Worm (Caenorhabditis elegans) whole organism, L3 larva: ENCODE measurements around the gene nmr-2.

ENCODE experiments used
- ceh-16 ChIP-seq: sonication (generic microtip); optimal IDR thresholded peaks from 2 replicates; lab custom pipeline; 2017; ENCODE audit warnings: missing biosample characterization, missing genetic modification characterization
- ceh-28 ChIP-seq: fragments of 150-350 bp; optimal IDR thresholded peaks from 2 replicates; lab custom pipeline; 2014; ENCODE audit warnings: missing biosample characterization, missing genetic modification reagents, missing genetic modification characterization
- ceh-82 ChIP-seq: fragments of 150-350 bp; optimal IDR thresholded peaks from 2 replicates; lab custom pipeline; 2014; ENCODE audit warnings: missing biosample characterization, missing genetic modification characterization
- egl-27 ChIP-seq: sonication (generic microtip); optimal IDR thresholded peaks from 4 replicates; lab custom pipeline; 2017; ENCODE audit warnings: missing biosample characterization, missing genetic modification reagents, missing genetic modification characterization
- elt-1 ChIP-seq: fragments of 150-350 bp; optimal IDR thresholded peaks from 2 replicates; lab custom pipeline; 2014; ENCODE audit warnings: missing biosample characterization, missing genetic modification characterization
- fkh-2 ChIP-seq: fragments of 150-350 bp; optimal IDR thresholded peaks from 2 replicates; lab custom pipeline; 2014; ENCODE audit warnings: missing biosample characterization, missing genetic modification reagents, missing genetic modification characterization
- fos-1 ChIP-seq: fragments of 150-350 bp; optimal IDR thresholded peaks from 2 replicates; lab custom pipeline; 2014; ENCODE audit warnings: missing biosample characterization, missing genetic modification characterization
- lin-39 ChIP-seq: fragments of 150-350 bp; optimal IDR thresholded peaks from 2 replicates; lab custom pipeline; 2018; ENCODE audit warnings: missing biosample characterization, missing genetic modification reagents, missing genetic modification characterization
- nhr-12 ChIP-seq: fragments of 150-350 bp; optimal IDR thresholded peaks from 2 replicates; lab custom pipeline; 2014; ENCODE audit warnings: missing biosample characterization, missing genetic modification characterization
- nhr-25 ChIP-seq: sonication (generic microtip); optimal IDR thresholded peaks from 2 replicates; lab custom pipeline; 2017; ENCODE audit warnings: missing biosample characterization, missing genetic modification characterization
- nhr-28 ChIP-seq: fragments of 150-350 bp; optimal IDR thresholded peaks from 2 replicates; lab custom pipeline; 2014; ENCODE audit warnings: missing biosample characterization, missing genetic modification characterization
- skn-1 ChIP-seq: fragments of 150-350 bp; optimal IDR thresholded peaks from 2 replicates; lab custom pipeline; 2014; ENCODE audit warnings: missing biosample characterization, missing genetic modification characterization
- unc-39 ChIP-seq: sonication (generic microtip); optimal IDR thresholded peaks from 4 replicates; lab custom pipeline; 2017; ENCODE audit warnings: missing biosample characterization, missing genetic modification characterization
- ztf-4 ChIP-seq: fragments of 150-350 bp; optimal IDR thresholded peaks from 2 replicates; lab custom pipeline; 2014; ENCODE audit warnings: missing biosample characterization, missing genetic modification characterization

DNA sequence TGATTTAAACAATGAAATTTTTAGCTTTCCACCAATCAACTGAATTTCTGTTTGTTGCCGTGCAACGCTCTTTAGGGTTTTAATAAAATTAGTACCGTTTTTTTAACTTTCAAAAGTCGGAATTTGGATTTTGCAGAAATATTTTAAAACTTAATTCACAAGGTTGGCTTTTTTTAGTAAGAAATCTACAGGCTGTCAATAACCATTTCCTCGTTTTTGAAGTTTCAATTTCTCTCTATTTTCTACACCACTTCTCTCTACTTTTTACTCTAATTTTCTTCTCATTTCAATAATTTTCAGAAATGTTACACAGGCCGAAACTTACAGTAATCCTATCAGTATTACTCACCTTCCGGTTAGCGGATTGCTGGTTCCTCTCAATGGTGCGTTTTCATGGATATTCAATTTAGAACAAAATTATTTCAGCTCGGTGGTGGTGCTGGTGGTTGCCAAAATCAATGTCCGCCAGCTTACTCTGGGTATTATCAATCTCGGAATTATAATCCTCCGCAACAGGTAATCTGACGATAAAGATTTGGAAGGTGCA, 33.2 kb downstream of the nmr-2 start, which contains the start of the genes grd-12 and F02D8.1:
- no peak for TF ChIP-seq ceh-16
- no peak for TF ChIP-seq nhr-12 (tag; lab: Kevin White, UChicago)
- TF ChIP-seq nhr-25: no peak
- no peak for TF ChIP-seq ceh-82 (tag; lab: Kevin White, UChicago)
- TF ChIP-seq egl-27: no peak
- TF ChIP-seq elt-1 (tag; lab: Kevin White, UChicago): no peak
- TF ChIP-seq lin-39 (tag; lab: Kevin White, UChicago): no peak
- TF ChIP-seq ztf-4 (tag; lab: Kevin White, UChicago): no peak
- no peak for TF ChIP-seq unc-39
- no peak for TF ChIP-seq nhr-28
- no peak for TF ChIP-seq fos-1 (tag; lab: Kevin White, UChicago)
- TF ChIP-seq ceh-28: no peak
- no peak for TF ChIP-seq fkh-2 (tag; lab: Kevin White, UChicago)
- no peak for TF ChIP-seq skn-1 (tag; lab: Kevin White, UChicago)
